Fruit fly (Drosophila melanogaster) S2 (cell line): ENCODE results near the gene CG14079.

Source experiments
- CG8478 ChIP-seq: fragments of >200 bp; optimal IDR thresholded peaks from 2 replicates; lab custom pipeline; 2018
- CTCF ChIP-seq, 2 experiments: fragments of >200 bp; optimal IDR thresholded peaks; 2 replicates each; lab custom pipeline; 2018

- TF ChIP-seq CG8478 (lab: Kevin White, UChicago) (no peak), CTCF (optimal IDR thresholded peaks at IDR 0.05; lab: Kevin White, UChicago) (peak; percentile 83 to 84)
Measured at dm6 chr3L:19140084-19141011, 42.5 kb downstream of the CG14079 start.
